Worm (Caenorhabditis elegans) whole organism, L2 larva: ENCODE results near the gene dct-1.

Experiments
- R02D3.7 ChIP-seq: fragments of 150-350 bp; optimal IDR thresholded peaks from 2 replicates; lab custom pipeline; 2014; ENCODE audit warnings: missing biosample characterization, missing genetic modification characterization
- ama-1 ChIP-seq: fragments of 150-350 bp; optimal IDR thresholded peaks from 2 replicates; lab custom pipeline; 2018; ENCODE audit warnings: inconsistent platforms
- ceh-82 ChIP-seq: fragments of 150-350 bp; optimal IDR thresholded peaks from 2 replicates; lab custom pipeline; 2014; ENCODE audit warnings: missing biosample characterization, missing genetic modification characterization
- dmd-4 ChIP-seq: sonication (generic microtip); optimal IDR thresholded peaks from 2 replicates; lab custom pipeline; 2017; ENCODE audit warnings: missing biosample characterization, missing genetic modification characterization
- egl-27 ChIP-seq: sonication (generic microtip); optimal IDR thresholded peaks from 3 replicates; lab custom pipeline; 2017; ENCODE audit warnings: missing biosample characterization, missing genetic modification reagents, missing genetic modification characterization
- elt-1 ChIP-seq: fragments of 150-350 bp; optimal IDR thresholded peaks from 2 replicates; lab custom pipeline; 2014; ENCODE audit warnings: missing biosample characterization, missing genetic modification characterization
- nhr-77 ChIP-seq: fragments of 150-350 bp; optimal IDR thresholded peaks from 2 replicates; lab custom pipeline; 2014; ENCODE audit warnings: missing biosample characterization, missing genetic modification characterization
- sem-4 ChIP-seq: fragments of 150-350 bp; optimal IDR thresholded peaks from 2 replicates; lab custom pipeline; 2014; ENCODE audit warnings: missing biosample characterization, missing genetic modification reagents, missing genetic modification characterization
- skn-1 ChIP-seq: sonication (generic microtip); optimal IDR thresholded peaks from 2 replicates; lab custom pipeline; 2017; ENCODE audit warnings: missing biosample characterization, missing genetic modification characterization
- snpc-4 ChIP-seq: fragments of 150-350 bp; optimal IDR thresholded peaks from 2 replicates; lab custom pipeline; 2014; ENCODE audit warnings: missing biosample characterization, missing genetic modification characterization
- ztf-11 ChIP-seq: sonication (generic microtip); optimal IDR thresholded peaks from 2 replicates; lab custom pipeline; 2017; ENCODE audit warnings: missing biosample characterization, missing genetic modification characterization

- TF ChIP-seq ztf-11 (tag; lab: Kevin White, UChicago) (no peak), R02D3.7 (no peak), sem-4 (no peak), dmd-4 (no peak), skn-1 (tag; lab: Kevin White, UChicago) (no peak), snpc-4 (tag; lab: Kevin White, UChicago) (no peak), elt-1 (tag; lab: Kevin White, UChicago) (no peak), ama-1 (lab: Kevin White, UChicago) (no peak), nhr-77 (tag; lab: Kevin White, UChicago) (no peak), egl-27 (tag; lab: Kevin White, UChicago) (no peak), ceh-82 (no peak)
Measured at ce11 chrX:7925134-7925533, 29.0 kb upstream of the dct-1 start, which contains the start of gene zig-4.
